Worm (Caenorhabditis elegans): ENCODE results near the gene ZC449.4.

- TF ChIP-seq snpc-4 (tag; optimal IDR thresholded peaks at IDR 0.05) (no peak), lin-13 (tag; optimal IDR thresholded peaks at IDR 0.05) (no peak), nhr-28 (tag; optimal IDR thresholded peaks at IDR 0.05) (no peak), elt-1 (tag; optimal IDR thresholded peaks at IDR 0.05; ENCODE audit: borderline replicate concordance, insufficient read depth) (no peak)
These were observed 25.4 kb upstream of the ZC449.4 start, which contains the start of gene C24H10.4 for ce11 chrX:5059163-5059562.

Measured in whole organism, mixed stage, embryonic.